Worm (Caenorhabditis elegans) whole organism, late embryonic: ENCODE measurements around the gene B0361.3.

Experiments
- C08G9.2 ChIP-seq: sonication (generic microtip); optimal IDR thresholded peaks from 2 replicates; lab custom pipeline; 2016; ENCODE audit warnings: mild to moderate bottlenecking, missing genetic modification characterization, moderate library complexity, missing compliant biosample characterization
- K02D7.2 ChIP-seq: sonication (generic microtip); optimal IDR thresholded peaks from 2 replicates; lab custom pipeline; 2017; ENCODE audit warnings: mild to moderate bottlenecking, missing genetic modification characterization, missing compliant biosample characterization
- K09A11.1 ChIP-seq: sonication (generic microtip); optimal IDR thresholded peaks from 2 replicates; lab custom pipeline; 2017; ENCODE audit warnings: antibody characterized with exemption, mild to moderate bottlenecking, missing genetic modification characterization, missing compliant biosample characterization; ENCODE audit not compliant: insufficient read depth
- ama-1 ChIP-seq: fragments of 150-350 bp; optimal IDR thresholded peaks from 2 replicates; lab custom pipeline; 2014
- ceh-14 ChIP-seq: sonication (generic microtip); optimal IDR thresholded peaks from 2 replicates; lab custom pipeline; 2016; ENCODE audit warnings: missing genotype, missing genetic modification characterization, missing compliant biosample characterization
- ceh-18 ChIP-seq: sonication (generic microtip); optimal IDR thresholded peaks from 2 replicates; lab custom pipeline; 2016; ENCODE audit warnings: missing genetic modification characterization, missing compliant biosample characterization
- ceh-2 ChIP-seq: sonication (generic microtip); optimal IDR thresholded peaks from 2 replicates; lab custom pipeline; 2016; ENCODE audit warnings: missing genotype, missing genetic modification characterization, missing compliant biosample characterization
- ceh-24 ChIP-seq: sonication (generic microtip); optimal IDR thresholded peaks from 2 replicates; lab custom pipeline; 2016; ENCODE audit warnings: mild to moderate bottlenecking, missing genetic modification characterization, missing compliant biosample characterization
- ceh-45 ChIP-seq: fragments of 200-800 bp; sonication (Bioruptor generic); IDR thresholded peaks from 2 replicates; pipeline ENCODE4 v1.3.6; 2022; ENCODE audit warnings: missing genetic modification reagents, missing genetic modification characterization, missing compliant biosample characterization
- ceh-48 ChIP-seq: sonication (generic microtip); optimal IDR thresholded peaks from 2 replicates; lab custom pipeline; 2016; ENCODE audit warnings: missing genetic modification characterization, inconsistent platforms, missing compliant biosample characterization
- ceh-6 ChIP-seq: fragments of 200-800 bp; sonication (Bioruptor generic); optimal IDR thresholded peaks from 2 replicates; lab custom pipeline; 2018; ENCODE audit warnings: mild to moderate bottlenecking, missing genetic modification characterization, missing compliant biosample characterization
- che-1 ChIP-seq: sonication (generic microtip); optimal IDR thresholded peaks from 2 replicates; lab custom pipeline; 2016; ENCODE audit warnings: mild to moderate bottlenecking, missing genetic modification characterization, missing compliant biosample characterization
- eyg-1 ChIP-seq: sonication (generic microtip); optimal IDR thresholded peaks from 2 replicates; lab custom pipeline; 2016; ENCODE audit warnings: missing genotype, missing genetic modification characterization, missing compliant biosample characterization
- fax-1 ChIP-seq: sonication (generic microtip); optimal IDR thresholded peaks from 2 replicates; lab custom pipeline; 2016; ENCODE audit warnings: missing genotype, missing genetic modification characterization, missing compliant biosample characterization
- fkh-6 ChIP-seq: sonication (generic microtip); optimal IDR thresholded peaks from 2 replicates; lab custom pipeline; 2016; ENCODE audit warnings: missing genetic modification characterization, missing compliant biosample characterization
- hlh-15 ChIP-seq: sonication (generic microtip); optimal IDR thresholded peaks from 2 replicates; lab custom pipeline; 2016; ENCODE audit warnings: missing genetic modification characterization, missing compliant biosample characterization
- hlh-8 ChIP-seq: sonication (generic microtip); optimal IDR thresholded peaks from 2 replicates; lab custom pipeline; 2016; ENCODE audit warnings: missing genotype, missing genetic modification characterization, missing compliant biosample characterization
- lim-6 ChIP-seq: sonication (generic microtip); optimal IDR thresholded peaks from 2 replicates; lab custom pipeline; 2016; ENCODE audit warnings: missing genetic modification characterization, missing compliant biosample characterization
- lin-11 ChIP-seq: fragments of 200-800 bp; sonication (Bioruptor generic); optimal IDR thresholded peaks from 2 replicates; lab custom pipeline; 2018; ENCODE audit warnings: mild to moderate bottlenecking, missing genetic modification characterization, missing compliant biosample characterization
- madf-2 ChIP-seq: sonication (generic microtip); optimal IDR thresholded peaks from 2 replicates; lab custom pipeline; 2017; ENCODE audit warnings: missing genetic modification characterization, missing compliant biosample characterization
- odd-2 ChIP-seq: sonication (generic microtip); optimal IDR thresholded peaks from 2 replicates; lab custom pipeline; 2017; ENCODE audit warnings: antibody characterized with exemption, mild to moderate bottlenecking, missing genetic modification characterization, missing compliant biosample characterization
- pax-1 ChIP-seq: fragments of 150-350 bp; optimal IDR thresholded peaks from 2 replicates; lab custom pipeline; 2014; ENCODE audit warnings: missing biosample characterization, missing genetic modification characterization
- pha-2 ChIP-seq: sonication (generic microtip); optimal IDR thresholded peaks from 2 replicates; lab custom pipeline; 2017; ENCODE audit warnings: mild to moderate bottlenecking, missing genetic modification characterization, missing compliant biosample characterization
- pha-4 ChIP-seq: fragments of 150-350 bp; optimal IDR thresholded peaks from 2 replicates; lab custom pipeline; 2018; ENCODE audit warnings: missing biosample characterization, missing genetic modification reagents, missing genetic modification characterization
- ref-2 ChIP-seq: sonication (generic microtip); optimal IDR thresholded peaks from 2 replicates; lab custom pipeline; 2016; ENCODE audit warnings: missing genetic modification characterization, missing compliant biosample characterization
- sdc-2 ChIP-seq: sonication (generic microtip); optimal IDR thresholded peaks from 2 replicates; lab custom pipeline; 2016; ENCODE audit warnings: missing genotype, missing genetic modification characterization, missing compliant biosample characterization
- sox-2 ChIP-seq: fragments of 200-800 bp; sonication (Bioruptor generic); IDR thresholded peaks from 2 replicates; pipeline ENCODE4 v1.3.6; 2022; ENCODE audit warnings: missing genetic modification reagents, missing genetic modification characterization, missing compliant biosample characterization
- sox-4 ChIP-seq: sonication (generic microtip); optimal IDR thresholded peaks from 2 replicates; lab custom pipeline; 2017; ENCODE audit warnings: mild to moderate bottlenecking, missing genetic modification characterization, inconsistent platforms, missing compliant biosample characterization
- syd-9 ChIP-seq: sonication (generic microtip); optimal IDR thresholded peaks from 2 replicates; lab custom pipeline; 2016; ENCODE audit warnings: mild to moderate bottlenecking, missing genetic modification characterization, moderate library complexity, missing compliant biosample characterization
- ttx-3 ChIP-seq: sonication (generic microtip); optimal IDR thresholded peaks from 2 replicates; lab custom pipeline; 2016; ENCODE audit warnings: missing genetic modification reagents, missing genetic modification characterization, missing compliant biosample characterization
- unc-42 ChIP-seq: sonication (generic microtip); optimal IDR thresholded peaks from 2 replicates; lab custom pipeline; 2016; ENCODE audit warnings: missing genotype, missing genetic modification characterization, missing compliant biosample characterization
- unc-55 ChIP-seq: sonication (generic microtip); optimal IDR thresholded peaks from 2 replicates; lab custom pipeline; 2017; ENCODE audit warnings: missing biosample characterization, missing genetic modification reagents, missing genetic modification characterization
- unc-86 ChIP-seq: sonication (generic microtip); optimal IDR thresholded peaks from 2 replicates; lab custom pipeline; 2016; ENCODE audit warnings: missing genetic modification characterization, missing compliant biosample characterization
- ztf-16 ChIP-seq: sonication (generic microtip); optimal IDR thresholded peaks from 2 replicates; lab custom pipeline; 2017; ENCODE audit warnings: missing genetic modification characterization, missing compliant biosample characterization

B0361.3 gene

DNA sequence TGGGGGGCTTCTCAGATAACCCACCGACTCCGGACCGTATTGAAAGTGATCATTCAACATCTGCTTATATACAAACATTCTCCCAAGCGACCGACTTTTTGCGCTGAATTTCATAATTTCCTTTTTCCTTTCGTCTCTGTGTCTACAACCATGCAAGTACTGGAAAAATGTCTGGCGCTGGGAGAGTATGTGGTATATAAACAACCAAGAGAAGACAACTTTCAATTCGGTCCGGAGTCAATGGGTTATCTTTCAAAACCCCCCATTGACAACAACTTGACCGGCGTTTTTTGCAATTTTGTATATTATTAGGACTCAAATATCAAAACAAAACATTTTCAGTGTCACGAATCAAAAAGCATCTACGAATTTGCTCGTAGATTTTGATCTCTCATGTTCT lies 2.8 kb upstream of the B0361.3 start:
- TF ChIP-seq syd-9 (tag; lab: Kevin White, UChicago) (no peak), ama-1 (lab: Kevin White, UChicago) (no peak), lin-11 (tag; lab: Kevin White, UChicago) (no peak), hlh-15 (tag; lab: Kevin White, UChicago) (no peak)

DNA sequence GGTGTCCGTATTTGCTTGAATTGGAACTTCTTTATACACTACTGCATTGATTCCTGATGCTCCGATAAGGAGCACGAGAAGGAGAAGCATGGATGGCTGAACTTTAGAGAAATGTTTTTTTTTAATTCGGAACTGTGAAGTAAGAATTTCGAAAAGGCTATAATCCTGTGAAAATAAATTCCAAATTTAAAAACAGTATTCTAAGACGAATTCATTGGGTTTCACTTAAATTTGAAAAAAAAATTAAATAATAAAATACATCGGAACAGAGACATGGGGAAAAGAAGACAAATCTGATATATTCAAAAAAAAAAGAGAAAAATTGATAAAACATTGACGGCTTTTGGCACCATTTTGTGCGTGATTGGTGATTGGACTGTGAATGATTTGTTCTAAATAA lies 4.5 kb downstream of the B0361.3 start, which contains the start of gene pho-5:
Gene pho-5 (minus strand): TSS at position 101 of the 400 bp plus-strand sequence.
- no peak for TF ChIP-seq ceh-48 (tag; lab: Kevin White, UChicago)
- TF ChIP-seq pax-1 = no peak
- TF ChIP-seq ceh-14 (tag; lab: Kevin White, UChicago) = no peak
- no peak for TF ChIP-seq pha-4
- TF ChIP-seq unc-42 (tag; lab: Kevin White, UChicago) = no peak

DNA sequence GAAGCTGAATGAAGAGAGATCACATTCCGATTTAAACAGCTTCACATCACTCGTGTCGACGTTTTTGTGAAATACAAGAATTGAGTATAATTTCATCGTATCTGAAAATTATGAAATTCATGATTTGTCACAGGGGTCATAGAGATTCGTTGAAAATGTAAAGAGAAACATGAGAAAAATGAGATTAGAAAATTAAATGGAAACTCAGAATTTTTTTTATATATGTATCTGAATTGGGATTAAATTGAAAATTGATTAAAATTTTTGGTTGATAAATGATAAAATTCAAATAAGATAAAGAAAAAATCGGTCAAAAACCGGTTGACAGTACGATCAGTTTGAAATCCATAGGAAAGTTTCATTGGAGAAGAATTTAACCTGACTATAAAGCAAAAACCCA lies 6.2 kb downstream of the B0361.3 start, which contains the start of gene ykt-6:
Gene ykt-6 (minus strand): TSS at position 101 of the 400 bp plus-strand sequence.
- TF ChIP-seq hlh-8 (tag; lab: Kevin White, UChicago) (no peak), ceh-6 (GFP tag; lab: Kevin White, UChicago) (no peak), odd-2 (tag; lab: Kevin White, UChicago) (no peak), pha-4 (no peak), unc-86 (tag; lab: Kevin White, UChicago) (no peak), K09A11.1 (no peak), lim-6 (no peak), ref-2 (no peak), fax-1 (tag; lab: Kevin White, UChicago) (no peak), fkh-6 (tag; lab: Kevin White, UChicago) (no peak), C08G9.2 (tag; lab: Kevin White, UChicago) (no peak), sox-2 (no peak), K02D7.2 (tag; lab: Kevin White, UChicago) (no peak), sox-4 (tag; lab: Kevin White, UChicago) (no peak), sdc-2 (no peak), ama-1 (lab: Kevin White, UChicago) (no peak), che-1 (tag; lab: Kevin White, UChicago) (no peak), eyg-1 (no peak), ceh-45 (GFP tag; lab: Robert Waterston, UW) (no peak), ceh-24 (tag; lab: Kevin White, UChicago) (no peak)

DNA sequence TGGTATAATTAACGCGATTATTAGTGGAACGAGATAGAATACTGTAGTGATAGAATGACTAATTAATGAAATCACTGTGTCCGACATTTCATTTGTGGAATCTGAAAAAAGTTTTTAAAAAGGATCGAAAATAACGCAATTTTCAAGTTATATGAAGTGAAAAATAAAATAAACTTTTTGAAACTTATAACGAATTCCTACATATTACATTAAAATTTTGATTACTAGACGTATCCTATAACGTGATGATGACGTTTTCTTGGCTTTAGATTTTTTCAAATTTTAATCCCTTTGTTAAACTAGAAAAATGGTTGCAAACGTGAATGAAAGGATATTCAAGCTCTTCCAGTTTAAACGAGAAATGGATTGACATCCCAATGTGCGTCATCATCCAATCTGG lies 9.2 kb downstream of the B0361.3 start, which contains the start of gene algn-11:
Gene algn-11 (minus strand): TSS at position 101 of the 400 bp plus-strand sequence.
- TF ChIP-seq hlh-8 (tag; lab: Kevin White, UChicago) (no peak), ref-2 (no peak), ttx-3 (tag; lab: Kevin White, UChicago) (no peak), ceh-2 (no peak), odd-2 (tag; lab: Kevin White, UChicago) (no peak), pha-4 (no peak)

ce11 chrIII:7291216-7291615 lies 10.0 kb downstream of the B0361.3 start:
- TF ChIP-seq hlh-8 (tag; lab: Kevin White, UChicago) (no peak), ceh-45 (GFP tag; lab: Robert Waterston, UW) (no peak), ztf-16 (tag; lab: Kevin White, UChicago) (no peak), pha-2 (tag; lab: Kevin White, UChicago) (no peak), unc-42 (tag; lab: Kevin White, UChicago) (peak; percentile 48), K09A11.1 (no peak), ceh-18 (no peak), syd-9 (tag; lab: Kevin White, UChicago) (no peak)

DNA sequence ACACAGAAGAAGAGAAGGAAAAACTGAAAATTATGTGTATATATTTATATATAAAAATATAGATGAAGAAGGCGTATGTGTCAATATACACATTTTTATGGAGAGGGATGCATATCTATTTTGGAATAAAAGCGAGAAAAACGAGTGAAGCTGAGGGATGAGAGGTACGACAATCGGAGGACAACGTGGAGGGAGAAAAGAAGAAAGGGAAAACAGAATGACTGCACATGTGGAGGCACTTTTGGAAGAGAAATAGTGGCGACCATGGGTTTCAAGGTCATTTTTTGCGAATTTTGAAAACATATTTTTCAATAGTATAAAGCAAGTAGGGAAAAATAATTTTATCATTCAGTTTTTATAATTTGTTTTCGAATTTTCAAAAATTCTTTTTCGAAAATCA lies 11.3 kb downstream of the B0361.3 start:
- TF ChIP-seq unc-55 (GFP tag; lab: Kevin White, UChicago) (peak; percentile 10), madf-2 (tag; lab: Kevin White, UChicago) (no peak)
